Fruit fly (Drosophila melanogaster): ENCODE data around the gene RpS9.

Gene RpS9

DNA sequence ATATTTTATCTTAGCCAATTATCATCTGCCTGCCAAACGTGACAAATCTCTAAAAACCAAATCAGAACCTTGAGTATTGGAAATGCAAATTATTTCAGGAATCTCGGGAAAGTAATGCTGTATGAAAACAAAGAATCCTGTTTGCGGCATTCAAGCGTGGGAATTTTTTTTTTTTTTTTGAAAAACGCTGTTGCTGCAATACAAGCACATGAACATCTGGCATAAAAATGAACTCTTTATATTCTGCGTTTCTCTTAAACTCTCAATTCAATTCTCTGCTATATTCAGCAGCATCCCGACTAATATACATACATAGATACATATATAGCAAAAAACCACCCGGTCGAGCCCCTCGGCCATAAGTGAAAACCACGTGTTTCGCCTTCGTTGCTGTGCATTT, 10.0 kb downstream of the RpS9 start:
- TF ChIP-seq lz (GFP tag; optimal IDR thresholded peaks at IDR 0.05) (no peak), Eip78C (GFP tag) (peak; percentile 23)

DNA sequence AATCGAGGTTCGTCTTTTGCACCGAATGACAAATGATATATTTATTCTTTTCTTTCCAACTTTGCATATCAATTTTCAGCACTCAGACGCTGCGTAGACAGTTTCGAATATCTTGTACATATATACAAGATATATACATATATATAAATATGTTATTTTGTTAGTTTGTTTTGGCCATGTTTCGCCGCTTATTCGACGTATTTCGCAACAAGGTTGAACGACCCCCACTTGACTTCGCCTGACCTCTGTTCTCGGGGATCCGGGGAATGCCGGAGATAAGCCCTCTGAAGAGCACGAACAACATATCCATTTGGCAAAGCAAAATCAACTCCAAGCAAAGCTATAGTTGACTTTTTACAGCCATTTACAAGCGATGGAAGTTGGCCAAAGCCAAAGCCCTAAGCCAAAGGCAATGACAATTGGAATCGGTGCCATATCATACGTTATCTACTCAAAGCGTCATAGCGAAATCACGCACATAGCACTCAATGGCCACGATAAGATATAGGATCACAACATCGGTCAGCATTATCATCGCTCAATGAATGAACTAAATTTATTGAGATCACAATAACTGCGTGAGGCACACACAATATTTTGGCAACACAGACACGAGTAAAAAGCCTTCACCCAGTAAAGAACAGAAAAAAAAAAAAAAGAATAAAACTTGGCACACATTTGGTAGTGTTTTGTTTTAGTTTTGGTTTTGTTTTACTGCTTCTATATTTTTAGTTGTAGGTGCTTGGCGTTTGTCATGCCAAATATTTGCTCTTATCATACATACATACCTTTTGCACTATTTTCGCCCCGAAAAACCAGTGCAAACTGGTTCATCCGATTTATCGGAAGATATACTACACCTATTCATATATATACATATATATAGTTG, 11.2 kb downstream of the RpS9 start:
- no peak for TF ChIP-seq fd85E (GFP tag; optimal IDR thresholded peaks at IDR 0.05)
- no peak for TF ChIP-seq CG4318 (GFP tag; optimal IDR thresholded peaks at IDR 0.05)
- no peak for TF ChIP-seq CG6276 (GFP tag; optimal IDR thresholded peaks at IDR 0.05)
- TF ChIP-seq svp (GFP tag) = peak; percentile 82
- TF ChIP-seq vri (GFP tag; optimal IDR thresholded peaks at IDR 0.05) = peak; percentile 13
- no peak for TF ChIP-seq CG8632 (GFP tag; optimal IDR thresholded peaks at IDR 0.05)
- no peak for TF ChIP-seq Blimp-1 (GFP tag; optimal IDR thresholded peaks at IDR 0.05)
- no peak for TF ChIP-seq CG11762 (GFP tag; optimal IDR thresholded peaks at IDR 0.05; ENCODE audit: insufficient read depth)
- no peak for TF ChIP-seq Hr4 (GFP tag; optimal IDR thresholded peaks at IDR 0.05)

DNA sequence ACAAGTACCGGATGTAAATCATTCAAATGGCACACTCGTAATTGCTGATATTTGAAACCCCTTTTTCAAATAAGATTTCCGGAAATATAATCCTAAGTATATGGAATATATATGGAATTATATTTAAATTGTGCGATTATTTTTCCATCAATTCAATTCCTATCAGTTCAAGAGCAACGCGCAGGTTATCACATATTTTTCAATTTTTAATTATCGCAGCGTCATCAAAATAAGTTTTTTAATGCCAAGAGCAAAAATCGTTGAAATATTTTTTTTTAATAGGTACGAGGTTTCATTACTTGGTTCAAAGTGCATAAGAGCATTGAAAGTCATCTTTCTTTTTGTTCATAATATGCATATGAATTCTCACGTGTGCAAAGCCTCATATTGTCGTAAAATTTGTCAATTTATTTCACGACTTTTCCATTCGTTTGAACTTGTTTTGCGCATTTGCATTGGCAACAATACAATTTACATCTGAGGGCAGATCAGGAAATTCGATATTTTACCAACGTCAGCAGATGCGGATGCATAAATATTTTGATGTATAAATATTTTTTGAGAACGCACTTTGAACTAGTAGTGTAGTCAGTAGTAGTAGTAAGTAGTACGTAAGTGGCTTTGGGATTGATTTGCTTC, 13.2 kb downstream of the RpS9 start:
- TF ChIP-seq CG8319 (GFP tag; optimal IDR thresholded peaks at IDR 0.05) (no peak), svp (GFP tag) (peak; percentile 90)

DNA sequence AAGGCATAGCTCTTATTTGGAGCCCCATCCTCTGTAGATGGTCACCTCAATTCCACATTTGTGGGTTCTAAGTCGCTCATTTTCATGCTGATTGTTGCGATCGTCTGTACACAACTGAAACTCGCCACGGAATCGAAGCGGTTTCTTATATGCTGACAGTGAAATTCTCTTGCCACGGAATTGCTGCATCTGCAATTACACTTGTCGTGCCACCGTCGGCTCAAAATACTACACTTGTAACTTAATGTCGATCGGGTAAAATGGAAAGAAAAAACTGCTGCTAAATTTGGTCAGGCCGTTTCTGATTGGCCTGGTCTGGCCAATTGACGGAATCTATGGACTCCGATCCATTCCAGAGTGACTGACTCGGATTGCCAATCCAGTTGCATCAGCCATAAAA, 14.1 kb downstream of the RpS9 start:
- TF ChIP-seq lz (GFP tag; optimal IDR thresholded peaks at IDR 0.05) = no peak
- TF ChIP-seq cyc (GFP tag; optimal IDR thresholded peaks at IDR 0.05) = no peak
- TF ChIP-seq CG8319 (GFP tag; optimal IDR thresholded peaks at IDR 0.05) = no peak
- no peak for TF ChIP-seq Eip93F (GFP tag; optimal IDR thresholded peaks at IDR 0.05)
- TF ChIP-seq Met (GFP tag; optimal IDR thresholded peaks at IDR 0.05) = no peak
- no peak for TF ChIP-seq CG9139 (GFP tag; optimal IDR thresholded peaks at IDR 0.05)
- no peak for TF ChIP-seq eg (GFP tag; IDR thresholded peaks at IDR 0.05)
- no peak for TF ChIP-seq Eip78C (GFP tag)

DNA sequence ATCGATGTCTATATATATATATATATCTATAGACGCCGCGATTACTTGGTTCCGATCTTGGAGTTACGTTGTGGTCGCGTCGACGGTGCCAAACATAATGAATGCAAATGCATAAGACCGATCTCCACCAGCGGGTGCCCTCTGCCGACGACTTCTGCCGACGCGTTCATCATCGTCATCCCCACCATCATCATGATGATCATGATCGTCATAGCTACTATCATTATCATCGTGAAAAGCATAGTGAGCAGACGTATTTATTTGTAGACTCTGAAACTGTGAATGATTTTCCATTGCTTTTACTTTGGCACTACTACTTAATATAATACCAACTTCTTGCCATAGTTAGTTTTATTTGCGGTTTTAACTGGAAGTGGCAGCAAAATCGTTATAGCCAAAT, 19.2 kb downstream of the RpS9 start, which contains the start of gene CG32037:
CG32037 (minus strand) TSS at position 101 of the 400 bp plus-strand sequence.
- TF ChIP-seq dac (GFP tag; optimal IDR thresholded peaks at IDR 0.05) (no peak), fd85E (GFP tag; optimal IDR thresholded peaks at IDR 0.05) (no peak), CG16779 (tag; optimal IDR thresholded peaks at IDR 0.05) (no peak), CG11902 (GFP tag; optimal IDR thresholded peaks at IDR 0.05) (no peak), CG7368 (GFP tag; optimal IDR thresholded peaks at IDR 0.05) (no peak), Ets96B (tag; optimal IDR thresholded peaks at IDR 0.05) (no peak)

DNA sequence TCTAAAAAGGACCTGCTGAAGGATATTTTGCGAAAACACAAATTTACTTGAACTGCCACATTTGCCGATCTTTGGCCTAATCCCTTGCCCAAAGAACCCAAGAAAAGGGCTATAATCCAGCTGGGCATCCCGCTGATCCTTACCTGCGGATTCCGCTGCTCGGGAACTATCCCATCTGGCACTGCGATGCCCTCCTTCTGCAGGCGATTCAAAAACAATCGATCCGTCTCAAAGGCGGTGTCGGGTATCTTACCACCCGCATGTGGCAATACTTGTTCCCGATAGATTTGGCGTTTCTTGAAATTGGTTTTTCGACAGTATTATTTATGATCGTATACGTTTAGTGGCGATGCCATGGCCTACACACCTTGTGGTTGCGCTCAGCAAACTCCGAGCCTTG, 20.0 kb downstream of the RpS9 start:
- TF ChIP-seq CG8632 (GFP tag; optimal IDR thresholded peaks at IDR 0.05) (no peak), Hr4 (GFP tag; optimal IDR thresholded peaks at IDR 0.05) (no peak), Hr38 (GFP tag; optimal IDR thresholded peaks at IDR 0.05) (no peak), CG6163 (GFP tag; IDR thresholded peaks at IDR 0.05) (no peak), dac (GFP tag; optimal IDR thresholded peaks at IDR 0.05) (no peak), Sox14 (GFP tag; optimal IDR thresholded peaks at IDR 0.05) (no peak), esn (GFP tag; optimal IDR thresholded peaks at IDR 0.05) (no peak), CG8119 (GFP tag; IDR thresholded peaks at IDR 0.05) (no peak), CG10669 (GFP tag; optimal IDR thresholded peaks at IDR 0.05) (no peak), Sox102F (GFP tag; optimal IDR thresholded peaks at IDR 0.05) (no peak), acj6 (GFP tag; optimal IDR thresholded peaks at IDR 0.05) (no peak), Blimp-1 (GFP tag; optimal IDR thresholded peaks at IDR 0.05) (no peak), CG10631 (GFP tag; optimal IDR thresholded peaks at IDR 0.05) (no peak), Eip75B (GFP tag; optimal IDR thresholded peaks at IDR 0.05) (no peak), dsx (GFP tag; optimal IDR thresholded peaks at IDR 0.05; ENCODE audit: poor library complexity, severe bottlenecking) (no peak), CG6792 (GFP tag; optimal IDR thresholded peaks at IDR 0.05) (no peak), CG16779 (tag; optimal IDR thresholded peaks at IDR 0.05) (no peak), Hr39 (GFP tag; optimal IDR thresholded peaks at IDR 0.05) (no peak), Met (GFP tag; optimal IDR thresholded peaks at IDR 0.05) (no peak), pdm3 (GFP tag; optimal IDR thresholded peaks at IDR 0.05) (no peak)
